Worm (Caenorhabditis elegans) whole organism, young adult: Measurements from ENCODE around the gene act-5.

Experiments used
- B0261.1 ChIP-seq: sonication (generic microtip); optimal IDR thresholded peaks from 2 replicates; lab custom pipeline; 2016; ENCODE audit warnings: mild to moderate bottlenecking, missing genetic modification characterization, moderate library complexity, missing compliant biosample characterization
- C17E4.6 ChIP-seq: fragments of 200-800 bp; sonication (Bioruptor generic); IDR thresholded peaks from 2 replicates; pipeline ENCODE4 v1.3.6; 2022; ENCODE audit warnings: missing genetic modification reagents, missing genetic modification characterization, missing compliant biosample characterization
- D2030.7 ChIP-seq: fragments of 200-800 bp; sonication (Bioruptor generic); IDR thresholded peaks from 2 replicates; pipeline ENCODE4 v1.3.6; 2022; ENCODE audit warnings: missing genetic modification reagents, missing genetic modification characterization, missing compliant biosample characterization
- F49E8.2 ChIP-seq: sonication (generic microtip); optimal IDR thresholded peaks from 3 replicates; lab custom pipeline; 2017; ENCODE audit warnings: missing genetic modification characterization, mild to moderate bottlenecking, missing compliant biosample characterization, antibody characterized with exemption, moderate library complexity; ENCODE audit not compliant: insufficient read depth
- ama-1 ChIP-seq, 3 experiments: fragments of 150-350 bp in 1 of 3; sonication (generic microtip) in 2 of 3; optimal IDR thresholded peaks; 2 replicates each; lab custom pipeline; 2014 to 2018; ENCODE audit warnings: missing biosample characterization in 2 of 3, missing genetic modification characterization in 2 of 3, missing genetic modification reagents in 2 of 3
- attf-6 ChIP-seq: fragments of 200-800 bp; sonication (Bioruptor generic); IDR thresholded peaks from 2 replicates; pipeline ENCODE4 v1.3.6; 2022; ENCODE audit warnings: missing genetic modification reagents, missing genetic modification characterization, missing compliant biosample characterization
- mxl-1 ChIP-seq: sonication (generic microtip); optimal IDR thresholded peaks from 2 replicates; lab custom pipeline; 2016; ENCODE audit warnings: missing genetic modification characterization, missing compliant biosample characterization
- tbp1 ChIP-seq: fragments of 200-800 bp; sonication (Bioruptor generic); optimal IDR thresholded peaks from 2 replicates; lab custom pipeline; 2018; ENCODE audit warnings: mild to moderate bottlenecking, missing genetic modification characterization, missing compliant biosample characterization
- unc-62 ChIP-seq: fragments of 150-350 bp; optimal IDR thresholded peaks from 2 replicates; lab custom pipeline; 2014; ENCODE audit warnings: missing biosample characterization, missing genetic modification reagents, missing genetic modification characterization

DNA sequence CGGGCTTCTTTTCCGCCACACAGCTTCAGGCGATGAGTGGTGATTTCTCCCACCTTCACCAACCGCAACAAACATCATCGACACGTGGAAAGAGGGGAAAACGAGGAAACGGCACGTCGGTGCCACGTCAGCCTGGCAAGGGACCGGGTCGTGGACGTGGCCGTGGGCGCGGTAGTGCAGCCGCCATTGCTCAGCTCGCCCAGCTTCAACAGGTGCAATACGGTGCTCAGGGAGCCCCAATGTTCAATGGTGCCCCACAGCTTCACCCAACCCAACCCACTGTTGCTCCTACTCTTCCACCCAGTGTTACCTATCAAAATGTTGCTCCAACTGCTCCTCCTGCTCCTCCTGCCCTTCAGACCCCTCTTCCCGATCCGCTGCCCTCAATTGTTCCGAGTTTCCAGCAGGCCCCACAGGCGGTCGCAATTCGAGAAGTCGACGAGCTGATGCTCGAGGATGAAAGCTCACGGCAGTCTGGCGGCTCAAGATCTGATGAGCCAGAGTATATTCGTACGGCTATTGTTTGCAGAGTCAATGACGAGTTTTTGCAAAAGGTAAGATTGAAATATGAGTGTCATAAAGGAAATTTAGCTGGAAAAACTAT is 40.1 kb upstream of the act-5 start:
- no peak for TF ChIP-seq ama-1 (optimal IDR thresholded peaks at IDR 0.05; lab: Kevin White, UChicago)
- TF ChIP-seq ama-1 (GFP tag; optimal IDR thresholded peaks at IDR 0.05; lab: Kevin White, UChicago), result no peak
- TF ChIP-seq B0261.1 (tag; lab: Kevin White, UChicago), result no peak
- TF ChIP-seq F49E8.2 (tag; lab: Kevin White, UChicago), result no peak
- no peak for TF ChIP-seq mxl-1
- no peak for TF ChIP-seq attf-6 (GFP tag; lab: Robert Waterston, UW)
- TF ChIP-seq unc-62, result no peak
- TF ChIP-seq tbp1, result no peak
- TF ChIP-seq D2030.7 (GFP tag; lab: Robert Waterston, UW), result no peak
- no peak for TF ChIP-seq C17E4.6 (GFP tag; lab: Robert Waterston, UW)
